Worm (Caenorhabditis elegans) whole organism, young adult: ENCODE measurements around the gene F54H12.2.

Experiments used
- B0035.1 ChIP-seq: sonication (generic microtip); optimal IDR thresholded peaks from 2 replicates; lab custom pipeline; 2016; ENCODE audit warnings: missing genetic modification characterization, mild to moderate bottlenecking, missing compliant biosample characterization, missing genotype, missing genetic modification reagents
- B0261.1 ChIP-seq: sonication (generic microtip); optimal IDR thresholded peaks from 2 replicates; lab custom pipeline; 2016; ENCODE audit warnings: mild to moderate bottlenecking, missing genetic modification characterization, moderate library complexity, missing compliant biosample characterization
- D2030.7 ChIP-seq: fragments of 200-800 bp; sonication (Bioruptor generic); IDR thresholded peaks from 2 replicates; pipeline ENCODE4 v1.3.6; 2022; ENCODE audit warnings: missing genetic modification reagents, missing genetic modification characterization, missing compliant biosample characterization
- F10E7.11 ChIP-seq: sonication (generic microtip); optimal IDR thresholded peaks from 2 replicates; lab custom pipeline; 2017; ENCODE audit warnings: mild to moderate bottlenecking, missing genetic modification characterization, moderate library complexity, missing compliant biosample characterization
- F23B12.7 ChIP-seq: sonication (generic microtip); optimal IDR thresholded peaks from 2 replicates; lab custom pipeline; 2017; ENCODE audit warnings: missing genetic modification characterization, mild to moderate bottlenecking, missing compliant biosample characterization, antibody characterized with exemption, moderate library complexity; ENCODE audit not compliant: insufficient read depth
- F37B4.10 ChIP-seq: fragments of 200-800 bp; sonication (Bioruptor generic); IDR thresholded peaks from 2 replicates; pipeline ENCODE4 v1.3.6; 2022; ENCODE audit warnings: missing genetic modification characterization, missing compliant biosample characterization
- F39B2.1 ChIP-seq: fragments of 200-800 bp; sonication (Bioruptor generic); IDR thresholded peaks from 2 replicates; pipeline ENCODE4 v1.3.6; 2022; ENCODE audit warnings: missing genetic modification reagents, missing genetic modification characterization, missing compliant biosample characterization
- F55B11.4 ChIP-seq: sonication (generic microtip); optimal IDR thresholded peaks from 2 replicates; lab custom pipeline; 2016; ENCODE audit warnings: missing compliant biosample characterization, missing genetic modification characterization, borderline replicate concordance; ENCODE audit not compliant: insufficient read depth
- T26A5.8 ChIP-seq: sonication (generic microtip); optimal IDR thresholded peaks from 2 replicates; lab custom pipeline; 2016; ENCODE audit warnings: missing genetic modification characterization, missing compliant biosample characterization
- Y56A3A.18 ChIP-seq: fragments of 200-800 bp; sonication (Bioruptor generic); IDR thresholded peaks from 2 replicates; pipeline ENCODE4 v1.3.6; 2022; ENCODE audit warnings: missing genetic modification reagents, missing genetic modification characterization, missing compliant biosample characterization
- Y95B8A.8 ChIP-seq: fragments of 200-800 bp; sonication (Bioruptor generic); IDR thresholded peaks from 2 replicates; pipeline ENCODE4 v1.3.6; 2022; ENCODE audit warnings: missing genetic modification reagents, missing genetic modification characterization, missing compliant biosample characterization
- ZK185.1 ChIP-seq: sonication (generic microtip); optimal IDR thresholded peaks from 2 replicates; lab custom pipeline; 2016; ENCODE audit warnings: mild to moderate bottlenecking, missing genetic modification characterization, missing compliant biosample characterization; ENCODE audit not compliant: poor library complexity, severe bottlenecking
- akir-1 ChIP-seq: fragments of 200-800 bp; sonication (Bioruptor generic); optimal IDR thresholded peaks from 2 replicates; lab custom pipeline; 2018; ENCODE audit warnings: mild to moderate bottlenecking, missing genetic modification characterization, moderate library complexity, missing compliant biosample characterization
- aptf-3 ChIP-seq: fragments of 200-800 bp; sonication (Bioruptor generic); IDR thresholded peaks from 2 replicates; pipeline ENCODE4 v1.3.6; 2022; ENCODE audit warnings: missing genetic modification characterization, missing compliant biosample characterization
- attf-3 ChIP-seq: fragments of 200-800 bp; sonication (Bioruptor generic); conservative IDR thresholded peaks from 2 replicates; pipeline ENCODE4 v1.3.6; 2022; ENCODE audit warnings: missing genetic modification reagents, missing genetic modification characterization, missing compliant biosample characterization
- attf-5 ChIP-seq: fragments of 200-800 bp; sonication (Bioruptor generic); optimal IDR thresholded peaks from 2 replicates; lab custom pipeline; 2018; ENCODE audit warnings: mild to moderate bottlenecking, missing genetic modification characterization, missing compliant biosample characterization
- bed-2 ChIP-seq: fragments of 200-800 bp; sonication (Bioruptor generic); IDR thresholded peaks from 2 replicates; pipeline ENCODE4 v1.3.6; 2022; ENCODE audit warnings: missing genetic modification reagents, missing genetic modification characterization, missing compliant biosample characterization
- cebp-1 ChIP-seq, 2 experiments: fragments of 200-800 bp in 1 of 2; sonication (Bioruptor generic) in 1 of 2; sonication (generic microtip) in 1 of 2; IDR thresholded peaks in 1 of 2; optimal IDR thresholded peaks in 1 of 2; 2 replicates each; pipeline versions ENCODE4 v1.3.6 to Lab custom; 2017 to 2022; ENCODE audit warnings: missing compliant biosample characterization in 2 of 2, missing genetic modification characterization in 2 of 2, mild to moderate bottlenecking in 1 of 2, missing genetic modification reagents in 1 of 2, moderate library complexity in 1 of 2
- ceh-27 ChIP-seq: fragments of 200-800 bp; sonication (Bioruptor generic); optimal IDR thresholded peaks from 2 replicates; lab custom pipeline; 2018; ENCODE audit warnings: mild to moderate bottlenecking, missing genetic modification characterization, moderate library complexity, missing compliant biosample characterization
- ceh-40 ChIP-seq: fragments of 200-800 bp; sonication (Bioruptor generic); IDR thresholded peaks from 2 replicates; pipeline ENCODE4 v1.3.6; 2022; ENCODE audit warnings: missing genetic modification characterization, missing compliant biosample characterization
- ceh-58 ChIP-seq: fragments of 200-800 bp; sonication (Bioruptor generic); IDR thresholded peaks from 2 replicates; pipeline ENCODE4 v1.3.6; 2022; ENCODE audit warnings: missing genetic modification characterization, missing compliant biosample characterization
- die-1 ChIP-seq: sonication (generic microtip); optimal IDR thresholded peaks from 2 replicates; lab custom pipeline; 2016; ENCODE audit warnings: missing genotype, mild to moderate bottlenecking, missing genetic modification characterization, missing compliant biosample characterization
- dpff-1 ChIP-seq: sonication (generic microtip); optimal IDR thresholded peaks from 2 replicates; lab custom pipeline; 2017; ENCODE audit warnings: mild to moderate bottlenecking, missing genetic modification characterization, missing compliant biosample characterization
- dpl-1 ChIP-seq: fragments of 150-350 bp; optimal IDR thresholded peaks from 2 replicates; lab custom pipeline; 2014; ENCODE audit warnings: missing biosample characterization, missing genetic modification reagents, missing genetic modification characterization
- efl-1 ChIP-seq: fragments of 150-350 bp; optimal IDR thresholded peaks from 2 replicates; lab custom pipeline; 2014; ENCODE audit warnings: missing biosample characterization, missing genetic modification reagents, missing genetic modification characterization
- egl-18 ChIP-seq: fragments of 200-800 bp; sonication (Bioruptor generic); IDR thresholded peaks from 2 replicates; pipeline ENCODE4 v1.3.6; 2022; ENCODE audit warnings: missing genetic modification reagents, missing genetic modification characterization, missing compliant biosample characterization
- ets-4 ChIP-seq: fragments of 200-800 bp; sonication (Bioruptor generic); optimal IDR thresholded peaks from 2 replicates; lab custom pipeline; 2018; ENCODE audit warnings: mild to moderate bottlenecking, missing genetic modification characterization, missing compliant biosample characterization
- gei-17 ChIP-seq: fragments of 200-800 bp; sonication (Bioruptor generic); optimal IDR thresholded peaks from 2 replicates; lab custom pipeline; 2018; ENCODE audit warnings: mild to moderate bottlenecking, missing genetic modification characterization, missing compliant biosample characterization
- him-1 ChIP-seq: sonication (generic microtip); optimal IDR thresholded peaks from 2 replicates; lab custom pipeline; 2016; ENCODE audit warnings: missing genotype, missing genetic modification reagents, missing genetic modification characterization, missing compliant biosample characterization
- hmg-20 ChIP-seq: fragments of 200-800 bp; sonication (Bioruptor generic); IDR thresholded peaks from 2 replicates; pipeline ENCODE4 v1.3.6; 2022; ENCODE audit warnings: missing genetic modification reagents, missing genetic modification characterization, missing compliant biosample characterization
- lag-1 ChIP-seq: fragments of 200-800 bp; sonication (Bioruptor generic); IDR thresholded peaks from 2 replicates; pipeline ENCODE4 v1.3.6; 2022; ENCODE audit warnings: missing genetic modification reagents, missing genetic modification characterization, missing compliant biosample characterization
- lin-35 ChIP-seq, 3 experiments: fragments of 150-350 bp in 2 of 3; sonication (generic microtip) in 1 of 3; optimal IDR thresholded peaks; 2 replicates each; lab custom pipeline; 2014 to 2018; ENCODE audit warnings: missing biosample characterization in 3 of 3, missing genetic modification characterization in 3 of 3, missing genetic modification reagents in 3 of 3
- lin-40 ChIP-seq: sonication (generic microtip); optimal IDR thresholded peaks from 2 replicates; lab custom pipeline; 2016; ENCODE audit warnings: missing genetic modification characterization, mild to moderate bottlenecking, missing compliant biosample characterization, missing genotype, missing genetic modification reagents
- lin-54 ChIP-seq: fragments of 200-800 bp; sonication (Bioruptor generic); optimal IDR thresholded peaks from 2 replicates; lab custom pipeline; 2018; ENCODE audit warnings: mild to moderate bottlenecking, missing genetic modification characterization, missing compliant biosample characterization
- lsl-1 ChIP-seq: fragments of 200-800 bp; sonication (Bioruptor generic); optimal IDR thresholded peaks from 2 replicates; lab custom pipeline; 2018; ENCODE audit warnings: mild to moderate bottlenecking, missing genetic modification characterization, moderate library complexity, missing compliant biosample characterization
- madf-6 ChIP-seq: fragments of 200-800 bp; sonication (Bioruptor generic); IDR thresholded peaks from 2 replicates; pipeline ENCODE4 v1.3.6; 2022; ENCODE audit warnings: missing genetic modification reagents, missing genetic modification characterization, missing compliant biosample characterization
- nfyb-1 ChIP-seq: fragments of 200-800 bp; sonication (Bioruptor generic); IDR thresholded peaks from 2 replicates; pipeline ENCODE4 v1.3.6; 2022; ENCODE audit warnings: missing genetic modification reagents, missing genetic modification characterization, missing compliant biosample characterization
- nhr-120 ChIP-seq: fragments of 200-800 bp; sonication (Bioruptor generic); IDR thresholded peaks from 2 replicates; pipeline ENCODE4 v1.3.6; 2022; ENCODE audit warnings: missing genetic modification characterization, missing compliant biosample characterization
- nhr-179 ChIP-seq: sonication (generic microtip); optimal IDR thresholded peaks from 2 replicates; lab custom pipeline; 2016; ENCODE audit warnings: mild to moderate bottlenecking, missing genetic modification characterization, missing compliant biosample characterization
- pha-4 ChIP-seq: fragments of 150-350 bp; sonication (generic microtip); optimal IDR thresholded peaks from 2 replicates; lab custom pipeline; 2014; ENCODE audit warnings: missing biosample characterization, missing genetic modification reagents, missing genetic modification characterization
- rcor-1 ChIP-seq: fragments of 200-800 bp; sonication (Bioruptor generic); IDR thresholded peaks from 2 replicates; pipeline ENCODE4 v1.3.6; 2022; ENCODE audit warnings: missing genetic modification reagents, missing genetic modification characterization, missing compliant biosample characterization
- rpc-1 ChIP-seq, 2 experiments: fragments of 150-350 bp in 1 of 2; sonication (generic microtip) in 1 of 2; optimal IDR thresholded peaks; 2 replicates each; lab custom pipeline; 2014 to 2018; ENCODE audit warnings: missing biosample characterization in 1 of 2, missing genetic modification characterization in 1 of 2, missing genetic modification reagents in 1 of 2, missing genotype in 1 of 2
- sptf-2 ChIP-seq: fragments of 200-800 bp; sonication (Bioruptor generic); optimal IDR thresholded peaks from 2 replicates; lab custom pipeline; 2018; ENCODE audit warnings: mild to moderate bottlenecking, missing genetic modification characterization, missing compliant biosample characterization
- tbp1 ChIP-seq: fragments of 200-800 bp; sonication (Bioruptor generic); optimal IDR thresholded peaks from 2 replicates; lab custom pipeline; 2018; ENCODE audit warnings: mild to moderate bottlenecking, missing genetic modification characterization, missing compliant biosample characterization
- tbx-9 ChIP-seq: sonication (generic microtip); optimal IDR thresholded peaks from 2 replicates; lab custom pipeline; 2016; ENCODE audit warnings: borderline replicate concordance, missing genetic modification characterization, inconsistent platforms, missing compliant biosample characterization
- xnd-1 ChIP-seq: sonication (generic microtip); optimal IDR thresholded peaks from 2 replicates; lab custom pipeline; 2016; ENCODE audit warnings: missing genotype, missing genetic modification reagents, missing genetic modification characterization, missing compliant biosample characterization
- ztf-25 ChIP-seq: fragments of 200-800 bp; sonication (Bioruptor generic); IDR thresholded peaks from 2 replicates; pipeline ENCODE4 v1.3.6; 2022; ENCODE audit warnings: missing genetic modification reagents, missing genetic modification characterization, missing compliant biosample characterization
- ztf-26 ChIP-seq: sonication (generic microtip); optimal IDR thresholded peaks from 2 replicates; lab custom pipeline; 2017; ENCODE audit warnings: missing genetic modification characterization, missing compliant biosample characterization
- ztf-3 ChIP-seq: fragments of 200-800 bp; sonication (Bioruptor generic); optimal IDR thresholded peaks from 2 replicates; lab custom pipeline; 2018; ENCODE audit warnings: mild to moderate bottlenecking, missing genetic modification characterization, missing compliant biosample characterization

F54H12.2 gene

ce11 chrIII:7940819-7941218, 23.6 kb upstream of the F54H12.2 start, which contains the start of gene C29E4.12:
Gene C29E4.12 (plus strand): TSS chrIII:7941151.
- peak; percentile 12 for TF ChIP-seq F23B12.7
- TF ChIP-seq madf-6 (GFP tag; lab: Robert Waterston, UW), result no peak; the same call in 1 of the 2 replicates
- no peak for TF ChIP-seq Y56A3A.18 (GFP tag; lab: Robert Waterston, UW)
- no peak for TF ChIP-seq nhr-179
- TF ChIP-seq ceh-40, result no peak
- no peak for TF ChIP-seq rpc-1 (optimal IDR thresholded peaks at IDR 0.05; lab: Kevin White, UChicago)
- no peak for TF ChIP-seq rpc-1 (tag; optimal IDR thresholded peaks at IDR 0.05; lab: Kevin White, UChicago)
- TF ChIP-seq sptf-2, result no peak
- peak; percentile 78 for TF ChIP-seq efl-1 (GFP tag; lab: Kevin White, UChicago)
- no peak for TF ChIP-seq T26A5.8 (tag; lab: Kevin White, UChicago)
- no peak for TF ChIP-seq ZK185.1
- no peak for TF ChIP-seq egl-18 (GFP tag; lab: Robert Waterston, UW)
- TF ChIP-seq F39B2.1 (GFP tag; lab: Robert Waterston, UW), result no peak
- no peak for TF ChIP-seq rcor-1 (GFP tag; lab: Robert Waterston, UW)
- TF ChIP-seq attf-5, result peak; percentile 74
- no peak for TF ChIP-seq F10E7.11 (tag; lab: Kevin White, UChicago)
- TF ChIP-seq bed-2 (GFP tag; lab: Robert Waterston, UW), result no peak
- peak; percentile 94 for TF ChIP-seq lin-54 (GFP tag; lab: Kevin White, UChicago)
- no peak for TF ChIP-seq akir-1
- TF ChIP-seq dpl-1 (GFP tag; lab: Kevin White, UChicago), result peak; percentile 65
- no peak for TF ChIP-seq him-1
- TF ChIP-seq Y95B8A.8 (GFP tag; lab: Robert Waterston, UW), result no peak
- TF ChIP-seq ets-4, result no peak
- TF ChIP-seq tbx-9 (tag; lab: Kevin White, UChicago), result no peak
- no peak for TF ChIP-seq B0035.1 (tag; lab: Kevin White, UChicago)
- no peak for TF ChIP-seq die-1 (tag; lab: Kevin White, UChicago)
- no peak for TF ChIP-seq xnd-1 (tag; lab: Kevin White, UChicago)
- no peak for TF ChIP-seq ztf-25 (GFP tag; lab: Robert Waterston, UW)
- TF ChIP-seq D2030.7 (GFP tag; lab: Robert Waterston, UW), result no peak
- TF ChIP-seq B0261.1, result no peak
- TF ChIP-seq ceh-27 (GFP tag; lab: Kevin White, UChicago), result no peak
- TF ChIP-seq lin-40 (tag; lab: Kevin White, UChicago), result no peak
- TF ChIP-seq lag-1 (GFP tag; lab: Robert Waterston, UW), result no peak
- peak; percentile 99 for TF ChIP-seq attf-3 (GFP tag; lab: Robert Waterston, UW)
- no peak for TF ChIP-seq ztf-3 (GFP tag; lab: Kevin White, UChicago)
- no peak for TF ChIP-seq F55B11.4 (tag; lab: Kevin White, UChicago)
- TF ChIP-seq aptf-3 (GFP tag; lab: Robert Waterston, UW), result no peak
- TF ChIP-seq ceh-58 (GFP tag; lab: Robert Waterston, UW), result no peak
- TF ChIP-seq dpff-1 (tag; lab: Kevin White, UChicago), result no peak
- TF ChIP-seq gei-17 (GFP tag; lab: Kevin White, UChicago), result no peak
- TF ChIP-seq hmg-20 (GFP tag; lab: Robert Waterston, UW), result no peak
- no peak for TF ChIP-seq pha-4 (tag; lab: Kevin White, UChicago)
- TF ChIP-seq cebp-1 (GFP tag; IDR thresholded peaks at IDR 0.05; lab: Robert Waterston, UW), result no peak
- TF ChIP-seq cebp-1 (tag; optimal IDR thresholded peaks at IDR 0.05; lab: Kevin White, UChicago), result no peak
- TF ChIP-seq ztf-26 (tag; lab: Kevin White, UChicago), result no peak
- peak; percentile 5 for TF ChIP-seq lsl-1 (GFP tag; lab: Kevin White, UChicago)
- no peak for TF ChIP-seq nhr-120 (GFP tag; lab: Robert Waterston, UW)
- TF ChIP-seq F37B4.10 (GFP tag; lab: Robert Waterston, UW), result no peak
- TF ChIP-seq tbp1, result no peak
- peak in 1 of 3 experiments; percentile 90 for TF ChIP-seq lin-35 (GFP tag; optimal IDR thresholded peaks at IDR 0.05; lab: Kevin White, UChicago)
- no peak for TF ChIP-seq nfyb-1
